Worm (Caenorhabditis elegans) whole organism, midembryonic: Measurements from ENCODE around the gene T07H3.8.

Experiments
- T22C8.4 ChIP-seq: fragments of 200-800 bp; sonication (Bioruptor generic); IDR thresholded peaks from 2 replicates; pipeline ENCODE4 v1.3.6; 2022; ENCODE audit warnings: missing genetic modification characterization, missing compliant biosample characterization
- cog-1 ChIP-seq: sonication (generic microtip); optimal IDR thresholded peaks from 2 replicates; lab custom pipeline; 2016; ENCODE audit warnings: missing genetic modification characterization, missing compliant biosample characterization
- flt-1 ChIP-seq: fragments of 200-800 bp; sonication (Bioruptor generic); IDR thresholded peaks from 2 replicates; pipeline ENCODE4 v1.3.6; 2022; ENCODE audit warnings: missing genetic modification characterization, missing compliant biosample characterization
- klf-2 ChIP-seq: fragments of 200-800 bp; sonication (Bioruptor generic); conservative IDR thresholded peaks from 2 replicates; pipeline ENCODE4 v1.3.6; 2022; ENCODE audit warnings: missing genetic modification reagents, missing genetic modification characterization, missing compliant biosample characterization
- med-1 ChIP-seq: sonication (generic microtip); optimal IDR thresholded peaks from 2 replicates; lab custom pipeline; 2017; ENCODE audit warnings: missing genetic modification characterization, mild to moderate bottlenecking, missing compliant biosample characterization, antibody characterized with exemption, missing genetic modification reagents; ENCODE audit not compliant: insufficient read depth
- ref-1 ChIP-seq: fragments of 200-800 bp; sonication (Bioruptor generic); conservative IDR thresholded peaks from 2 replicates; pipeline ENCODE4 v1.3.6; 2022; ENCODE audit warnings: missing genetic modification reagents, missing genetic modification characterization, missing compliant biosample characterization
- tab-1 ChIP-seq: fragments of 200-800 bp; sonication (Bioruptor generic); IDR thresholded peaks from 2 replicates; pipeline ENCODE4 v1.3.6; 2022; ENCODE audit warnings: missing genetic modification characterization, missing compliant biosample characterization
- ztf-23 ChIP-seq: fragments of 200-800 bp; sonication (Bioruptor generic); IDR thresholded peaks from 2 replicates; pipeline ENCODE4 v1.3.6; 2022; ENCODE audit warnings: missing genetic modification reagents, missing genetic modification characterization, missing compliant biosample characterization
- ztf-29 ChIP-seq: fragments of 200-800 bp; sonication (Bioruptor generic); IDR thresholded peaks from 2 replicates; pipeline ENCODE4 v1.3.6; 2022; ENCODE audit warnings: missing genetic modification reagents, missing genetic modification characterization, missing compliant biosample characterization

The T07H3.8 gene

ce11 chrII:1600661-1601060 is 14.3 kb downstream of the T07H3.8 start, which contains the start of gene bath-26:
TSS of gene bath-26 (minus strand) at chrII:1600761.
- TF ChIP-seq T22C8.4 (GFP tag; lab: Robert Waterston, UW) = no peak
- TF ChIP-seq cog-1 = no peak

- TF ChIP-seq klf-2 (no peak), tab-1 (no peak), ztf-23 (GFP tag; lab: Robert Waterston, UW) (no peak), ztf-29 (GFP tag; lab: Robert Waterston, UW) (no peak), med-1 (GFP tag; lab: Kevin White, UChicago) (no peak), ref-1 (GFP tag; lab: Robert Waterston, UW) (no peak), cog-1 (no peak), T22C8.4 (GFP tag; lab: Robert Waterston, UW) (no peak), flt-1 (GFP tag; lab: Robert Waterston, UW) (no peak)
Measured at ce11 chrII:1601507-1601906, 15.1 kb downstream of the T07H3.8 start, which contains the start of gene bath-47. TSS of gene bath-47 (plus strand) at chrII:1601811.

- TF ChIP-seq ref-1 (GFP tag; lab: Robert Waterston, UW) = no peak
- TF ChIP-seq tab-1 = no peak
- TF ChIP-seq T22C8.4 (GFP tag; lab: Robert Waterston, UW) = no peak
- TF ChIP-seq klf-2 = no peak
- TF ChIP-seq ztf-29 (GFP tag; lab: Robert Waterston, UW) = no peak
- no peak for TF ChIP-seq med-1 (GFP tag; lab: Kevin White, UChicago)
- TF ChIP-seq ztf-23 (GFP tag; lab: Robert Waterston, UW) = no peak
- TF ChIP-seq flt-1 (GFP tag; lab: Robert Waterston, UW) = no peak
- TF ChIP-seq cog-1 = no peak
Measured at ce11 chrII:1603049-1603448, 16.6 kb downstream of the T07H3.8 start.

- TF ChIP-seq tab-1 = no peak
- no peak for TF ChIP-seq med-1 (GFP tag; lab: Kevin White, UChicago)
- TF ChIP-seq ref-1 (GFP tag; lab: Robert Waterston, UW) = no peak
- TF ChIP-seq flt-1 (GFP tag; lab: Robert Waterston, UW) = no peak
- TF ChIP-seq klf-2 = no peak
- TF ChIP-seq T22C8.4 (GFP tag; lab: Robert Waterston, UW) = no peak
- no peak for TF ChIP-seq cog-1
- TF ChIP-seq ztf-29 (GFP tag; lab: Robert Waterston, UW) = no peak
- no peak for TF ChIP-seq ztf-23 (GFP tag; lab: Robert Waterston, UW)
Measured at ce11 chrII:1605010-1605409, 18.6 kb downstream of the T07H3.8 start.

ce11 chrII:1606079-1606478 is 19.7 kb downstream of the T07H3.8 start, which contains the start of gene bath-33:
TSS of gene bath-33 (minus strand) at chrII:1606179.
- TF ChIP-seq klf-2 = no peak
- TF ChIP-seq tab-1 = no peak
- no peak for TF ChIP-seq ztf-23 (GFP tag; lab: Robert Waterston, UW)
- TF ChIP-seq med-1 (GFP tag; lab: Kevin White, UChicago) = no peak
- no peak for TF ChIP-seq flt-1 (GFP tag; lab: Robert Waterston, UW)
- TF ChIP-seq ref-1 (GFP tag; lab: Robert Waterston, UW) = no peak
- TF ChIP-seq T22C8.4 (GFP tag; lab: Robert Waterston, UW) = no peak

- no peak for TF ChIP-seq ztf-29 (GFP tag; lab: Robert Waterston, UW)
- TF ChIP-seq klf-2 = no peak
- no peak for TF ChIP-seq tab-1
- TF ChIP-seq flt-1 (GFP tag; lab: Robert Waterston, UW) = no peak
- no peak for TF ChIP-seq ztf-23 (GFP tag; lab: Robert Waterston, UW)
- no peak for TF ChIP-seq T22C8.4 (GFP tag; lab: Robert Waterston, UW)
- TF ChIP-seq med-1 (GFP tag; lab: Kevin White, UChicago) = no peak
- TF ChIP-seq ref-1 (GFP tag; lab: Robert Waterston, UW) = no peak
- TF ChIP-seq cog-1 = no peak
Measured at ce11 chrII:1607575-1607974, 21.2 kb downstream of the T07H3.8 start.

ce11 chrII:1608915-1609314 is 22.5 kb downstream of the T07H3.8 start:
- no peak for TF ChIP-seq flt-1 (GFP tag; lab: Robert Waterston, UW)
- no peak for TF ChIP-seq cog-1
- no peak for TF ChIP-seq T22C8.4 (GFP tag; lab: Robert Waterston, UW)
- no peak for TF ChIP-seq ztf-29 (GFP tag; lab: Robert Waterston, UW)
- no peak for TF ChIP-seq med-1 (GFP tag; lab: Kevin White, UChicago)
- TF ChIP-seq ref-1 (GFP tag; lab: Robert Waterston, UW) = no peak
- TF ChIP-seq ztf-23 (GFP tag; lab: Robert Waterston, UW) = no peak
- no peak for TF ChIP-seq klf-2
- no peak for TF ChIP-seq tab-1

- no peak for TF ChIP-seq med-1 (GFP tag; lab: Kevin White, UChicago)
- TF ChIP-seq flt-1 (GFP tag; lab: Robert Waterston, UW) = no peak
- TF ChIP-seq cog-1 = no peak
- no peak for TF ChIP-seq ztf-23 (GFP tag; lab: Robert Waterston, UW)
- TF ChIP-seq ref-1 (GFP tag; lab: Robert Waterston, UW) = no peak
- TF ChIP-seq ztf-29 (GFP tag; lab: Robert Waterston, UW) = no peak
- TF ChIP-seq tab-1 = no peak
- no peak for TF ChIP-seq T22C8.4 (GFP tag; lab: Robert Waterston, UW)
- TF ChIP-seq klf-2 = no peak
Measured at ce11 chrII:1610630-1611029, 24.2 kb downstream of the T07H3.8 start, which contains the start of gene fbxa-163. TSS of gene fbxa-163 (minus strand) at chrII:1610730.

- TF ChIP-seq ztf-29 (GFP tag; lab: Robert Waterston, UW) = no peak
- TF ChIP-seq med-1 (GFP tag; lab: Kevin White, UChicago) = no peak
- TF ChIP-seq flt-1 (GFP tag; lab: Robert Waterston, UW) = no peak
- TF ChIP-seq T22C8.4 (GFP tag; lab: Robert Waterston, UW) = no peak
- TF ChIP-seq klf-2 = no peak
- no peak for TF ChIP-seq tab-1
- no peak for TF ChIP-seq ref-1 (GFP tag; lab: Robert Waterston, UW)
Measured at ce11 chrII:1613972-1614371, 27.6 kb downstream of the T07H3.8 start, which contains the start of gene fbxa-164. TSS of gene fbxa-164 (minus strand) at chrII:1614072.

- no peak for TF ChIP-seq flt-1 (GFP tag; lab: Robert Waterston, UW)
- TF ChIP-seq tab-1 = no peak
- TF ChIP-seq ztf-23 (GFP tag; lab: Robert Waterston, UW) = no peak
- TF ChIP-seq T22C8.4 (GFP tag; lab: Robert Waterston, UW) = no peak
- TF ChIP-seq cog-1 = no peak
- no peak for TF ChIP-seq med-1 (GFP tag; lab: Kevin White, UChicago)
- no peak for TF ChIP-seq ref-1 (GFP tag; lab: Robert Waterston, UW)
Measured at ce11 chrII:1616382-1616781, 30.0 kb downstream of the T07H3.8 start, which contains the start of gene fbxa-165. TSS of gene fbxa-165 (minus strand) at chrII:1616482.
